Worm (Caenorhabditis elegans): Measurements from ENCODE around the gene inx-8.

DNA sequence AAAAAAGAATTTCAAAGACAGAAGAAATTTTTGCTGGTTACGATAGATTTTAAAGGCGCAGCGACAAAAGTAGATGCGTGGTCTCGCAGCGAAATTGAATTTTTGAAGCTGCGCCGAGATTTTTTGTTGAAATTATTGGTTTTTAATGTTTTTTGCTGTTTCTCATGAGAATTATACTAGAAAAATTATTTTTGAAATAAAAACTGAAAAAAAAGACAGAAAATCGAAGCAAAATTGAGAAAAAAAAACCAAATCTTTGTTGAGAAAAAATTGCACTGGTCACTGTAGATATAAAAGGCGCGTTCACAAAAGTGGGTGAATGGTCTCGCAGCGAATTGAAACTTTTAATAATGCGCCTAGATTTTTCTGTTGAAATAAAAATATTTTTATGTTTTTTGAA, 22.0 kb downstream of the inx-8 start:
- no peak for TF ChIP-seq lin-13 (tag; optimal IDR thresholded peaks at IDR 0.05)
- TF ChIP-seq unc-62 (GFP tag; optimal IDR thresholded peaks at IDR 0.05), result no peak
- no peak for TF ChIP-seq pha-4 (tag; optimal IDR thresholded peaks at IDR 0.05)
- TF ChIP-seq elt-1 (tag; optimal IDR thresholded peaks at IDR 0.05; ENCODE audit: borderline replicate concordance, insufficient read depth), result no peak
